Worm (Caenorhabditis elegans): ENCODE measurements around the gene fzy-1.

ce11 chrII:5465729-5466408, 34.7 kb upstream of the fzy-1 start, which contains the start of gene clr-1:
- TF ChIP-seq flt-1 (GFP tag; IDR thresholded peaks at IDR 0.05) (no peak), tab-1 (GFP tag; IDR thresholded peaks at IDR 0.05) (no peak), med-1 (GFP tag; optimal IDR thresholded peaks at IDR 0.05; ENCODE audit: insufficient read depth) (no peak), T22C8.4 (GFP tag; IDR thresholded peaks at IDR 0.05) (no peak), ztf-23 (GFP tag; IDR thresholded peaks at IDR 0.05) (no peak), klf-2 (GFP tag; conservative IDR thresholded peaks at IDR 0.05) (no peak), ref-1 (GFP tag; conservative IDR thresholded peaks at IDR 0.05) (no peak), cog-1 (tag; optimal IDR thresholded peaks at IDR 0.05) (no peak)

Measured in whole organism, midembryonic.